Fruit fly (Drosophila melanogaster): ENCODE results near the gene beg.

dm6 chr3L:17052388-17052905 lies 17.0 kb downstream of the beg start:
- TF ChIP-seq CG8301 (tag; optimal IDR thresholded peaks at IDR 0.05) (no peak), CG12605 (GFP tag; IDR thresholded peaks at IDR 0.05) (no peak), CG32121 (GFP tag; IDR thresholded peaks at IDR 0.05) (no peak), CG13204 (GFP tag; optimal IDR thresholded peaks at IDR 0.05) (no peak), CG10348 (GFP tag; IDR thresholded peaks at IDR 0.05) (no peak), EcR (GFP tag; optimal IDR thresholded peaks at IDR 0.05) (peak; percentile 37), CG8159 (tag; optimal IDR thresholded peaks at IDR 0.05) (peak; percentile 1), CG17806 (tag; optimal IDR thresholded peaks at IDR 0.05) (no peak)

All from whole organism, pupa.